Worm (Caenorhabditis elegans) whole organism, mixed stage, embryonic: ENCODE data around the gene ced-6.

Source experiments
- cnd-1 ChIP-seq: fragments of 200-800 bp; sonication (Bioruptor generic); optimal IDR thresholded peaks from 2 replicates; lab custom pipeline; 2018; ENCODE audit warnings: mild to moderate bottlenecking, missing genetic modification characterization, missing compliant biosample characterization
- nhr-12 ChIP-seq: fragments of 150-350 bp; optimal IDR thresholded peaks from 2 replicates; lab custom pipeline; 2014; ENCODE audit warnings: missing biosample characterization, missing genetic modification characterization
- nhr-237 ChIP-seq: fragments of 150-350 bp; optimal IDR thresholded peaks from 2 replicates; lab custom pipeline; 2014; ENCODE audit warnings: missing biosample characterization, missing genetic modification characterization
- nhr-28 ChIP-seq: fragments of 150-350 bp; optimal IDR thresholded peaks from 2 replicates; lab custom pipeline; 2014; ENCODE audit warnings: missing biosample characterization, missing genetic modification characterization
- nhr-76 ChIP-seq: sonication (generic microtip); optimal IDR thresholded peaks from 2 replicates; lab custom pipeline; 2017; ENCODE audit warnings: missing biosample characterization, missing genetic modification characterization
- snpc-4 ChIP-seq: fragments of 150-350 bp; optimal IDR thresholded peaks from 2 replicates; lab custom pipeline; 2014; ENCODE audit warnings: missing biosample characterization, missing genetic modification characterization
- sptf-1 ChIP-seq: sonication (generic microtip); optimal IDR thresholded peaks from 2 replicates; lab custom pipeline; 2017; ENCODE audit warnings: mild to moderate bottlenecking, missing genetic modification characterization, moderate library complexity, missing compliant biosample characterization
- tbx-8 ChIP-seq: fragments of 200-800 bp; sonication (Bioruptor generic); optimal IDR thresholded peaks from 2 replicates; lab custom pipeline; 2018; ENCODE audit warnings: mild to moderate bottlenecking, missing genetic modification characterization, moderate library complexity, missing compliant biosample characterization
- unc-39 ChIP-seq: fragments of 150-350 bp; optimal IDR thresholded peaks from 2 replicates; lab custom pipeline; 2014; ENCODE audit warnings: missing biosample characterization, missing genetic modification characterization
- unc-62 ChIP-seq: fragments of 150-350 bp; optimal IDR thresholded peaks from 2 replicates; lab custom pipeline; 2014; ENCODE audit warnings: missing biosample characterization, missing genetic modification reagents, missing genetic modification characterization
- ztf-11 ChIP-seq: fragments of 150-350 bp; optimal IDR thresholded peaks from 2 replicates; lab custom pipeline; 2014; ENCODE audit warnings: missing biosample characterization, missing genetic modification characterization

DNA sequence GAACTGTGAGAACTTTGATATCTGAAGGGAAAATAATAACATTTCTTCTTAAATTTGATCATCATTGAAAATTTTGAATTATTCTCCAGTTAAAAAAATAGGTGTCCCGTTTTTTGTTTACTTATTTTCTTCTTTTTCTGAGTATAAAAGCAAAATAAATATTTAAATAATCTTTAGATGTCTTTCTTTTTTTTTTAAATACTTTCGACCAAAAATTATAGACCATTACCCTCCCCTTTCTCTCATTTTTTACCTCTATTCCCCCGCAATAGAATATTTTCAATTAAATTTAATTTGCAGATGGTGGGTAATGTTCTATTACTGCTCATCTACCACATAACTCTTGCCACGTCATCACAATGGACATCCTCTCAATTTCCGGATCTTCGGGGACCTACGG is 21.9 kb upstream of the ced-6 start, which contains the start of gene molo-1:
- TF ChIP-seq tbx-8 (GFP tag; lab: Kevin White, UChicago) (no peak), nhr-76 (tag; lab: Kevin White, UChicago) (no peak), ztf-11 (tag; lab: Kevin White, UChicago) (no peak), cnd-1 (tag; lab: Kevin White, UChicago) (no peak), unc-39 (tag; lab: Kevin White, UChicago) (no peak), unc-62 (GFP tag; lab: Kevin White, UChicago) (no peak), nhr-12 (tag; lab: Kevin White, UChicago) (no peak), nhr-28 (tag; lab: Kevin White, UChicago) (no peak), sptf-1 (tag; lab: Kevin White, UChicago) (no peak), snpc-4 (no peak), nhr-237 (tag; lab: Kevin White, UChicago) (no peak)
